Worm (Caenorhabditis elegans): ENCODE measurements around the gene vamp-7.
A peak's percentile ranks its signal among the peaks of the same experiment; 100 is the strongest.

vamp-7 gene

DNA sequence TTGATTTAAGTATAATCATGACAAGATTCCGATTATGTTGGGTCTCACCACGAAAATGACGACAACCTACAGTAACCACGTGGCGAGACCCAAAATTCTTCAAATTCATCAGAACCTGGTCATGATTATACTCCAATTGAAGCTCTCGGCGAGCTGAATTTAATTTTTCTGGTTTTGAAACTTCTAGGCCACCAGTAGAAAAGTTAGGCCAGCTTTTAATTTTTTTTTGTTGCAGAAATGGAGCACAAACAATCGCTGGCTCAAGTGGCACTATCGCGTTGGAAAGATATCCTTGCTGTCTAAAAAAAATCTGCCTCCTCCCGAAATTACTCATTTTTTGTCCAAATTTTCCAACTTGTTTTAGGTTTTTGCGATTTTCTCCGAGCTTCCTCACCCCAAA lies 1.3 kb upstream of the vamp-7 start:
- no peak for TF ChIP-seq tra-1 (GFP tag; IDR thresholded peaks at IDR 0.05)
- TF ChIP-seq aha-1 (tag): peak; percentile 91

DNA sequence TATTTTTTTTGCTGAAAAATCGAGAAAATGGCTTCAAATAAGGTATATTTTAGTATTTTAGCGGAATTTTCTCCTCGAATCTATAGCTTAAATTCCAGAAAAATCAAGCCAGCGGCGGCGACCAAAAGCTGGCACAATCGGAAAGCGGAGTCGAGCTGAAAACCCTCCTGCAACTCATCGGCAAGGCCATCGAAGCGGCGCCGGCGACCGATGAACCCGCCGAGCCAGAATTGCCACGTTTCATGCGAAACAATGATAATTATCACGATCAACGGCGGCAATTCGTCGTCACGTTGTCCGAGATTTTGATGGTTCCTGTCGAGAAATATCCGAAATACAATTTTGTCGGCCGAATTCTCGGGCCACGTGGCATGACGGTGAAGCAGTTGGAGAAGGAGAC lies 2.6 kb downstream of the vamp-7 start, which contains the start of gene Y69A2AR.32:
Y69A2AR.32 (plus strand) TSS at position 28 of the 400 bp plus-strand sequence.
- peak; percentile 26; the same call in 1 of the 2 replicates for TF ChIP-seq egl-43 (GFP tag; IDR thresholded peaks at IDR 0.05)
- peak; percentile 78 for TF ChIP-seq set-16 (GFP tag; IDR thresholded peaks at IDR 0.05)
- no peak for TF ChIP-seq mdt-29 (GFP tag; IDR thresholded peaks at IDR 0.05)
- TF ChIP-seq dmd-6 (GFP tag; IDR thresholded peaks at IDR 0.05): no peak
- TF ChIP-seq Y105C5A.15 (GFP tag; IDR thresholded peaks at IDR 0.05): no peak
- no peak for TF ChIP-seq lsy-2 (tag; optimal IDR thresholded peaks at IDR 0.05)
- no peak for TF ChIP-seq nhr-28 (tag; optimal IDR thresholded peaks at IDR 0.05)

DNA sequence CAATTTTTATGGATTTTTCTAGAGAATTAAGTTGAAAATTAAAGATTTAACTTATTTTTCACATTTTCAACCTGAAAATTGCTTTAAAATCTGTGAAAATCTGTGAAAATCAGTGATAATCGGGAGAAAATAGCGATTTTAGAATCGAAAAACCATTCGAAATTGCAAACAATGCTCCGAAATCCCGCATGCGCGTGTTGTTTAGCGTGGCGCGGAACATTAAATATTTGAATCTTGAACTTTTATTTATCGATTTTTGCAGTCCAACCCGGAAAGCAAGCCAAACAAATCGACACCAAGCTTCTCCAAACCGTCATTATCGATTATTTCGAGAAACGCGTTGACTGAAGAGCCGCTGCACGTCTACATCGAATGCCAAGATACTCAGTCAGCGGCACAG lies 3.1 kb downstream of the vamp-7 start:
- TF ChIP-seq ceh-28 (tag; optimal IDR thresholded peaks at IDR 0.05): peak; percentile 29
- TF ChIP-seq Y48G9A.11 (GFP tag; IDR thresholded peaks at IDR 0.05): peak; percentile 94
- TF ChIP-seq T20F7.1 (GFP tag; optimal IDR thresholded peaks at IDR 0.05): peak; percentile 45
- TF ChIP-seq spr-1 (tag; optimal IDR thresholded peaks at IDR 0.05): no peak

ce11 chrIV:2613011-2613503 lies 5.2 kb downstream of the vamp-7 start, which contains the start of gene Y69A2AR.28:
TSS of gene Y69A2AR.28 (minus strand) at chrIV:2613061.
- TF ChIP-seq hmg-1.1 (GFP tag; IDR thresholded peaks at IDR 0.05) (no peak), spr-1 (tag; optimal IDR thresholded peaks at IDR 0.05) (no peak), Y75B8A.6 (GFP tag; IDR thresholded peaks at IDR 0.05) (no peak), pha-4 (GFP tag; IDR thresholded peaks at IDR 0.05) (no peak), pha-4 (tag; optimal IDR thresholded peaks at IDR 0.05) (no peak), daf-12 (tag; optimal IDR thresholded peaks at IDR 0.05) (no peak), rbr-2 (tag; optimal IDR thresholded peaks at IDR 0.05) (no peak), nhr-76 (tag; optimal IDR thresholded peaks at IDR 0.05) (no peak), fkh-10 (GFP tag; optimal IDR thresholded peaks at IDR 0.05) (no peak), dpl-1 (GFP tag; optimal IDR thresholded peaks at IDR 0.05) (peak; percentile 32), tag-97 (GFP tag; IDR thresholded peaks at IDR 0.05) (no peak), lin-38 (GFP tag; IDR thresholded peaks at IDR 0.05) (peak; percentile 55), lsy-2 (tag; optimal IDR thresholded peaks at IDR 0.05) (no peak), jun-1 (tag; optimal IDR thresholded peaks at IDR 0.05) (no peak), nhr-28 (tag; optimal IDR thresholded peaks at IDR 0.05) (no peak), hlh-30 (tag; optimal IDR thresholded peaks at IDR 0.05; ENCODE audit: insufficient read depth) (no peak), sdz-12 (GFP tag; optimal IDR thresholded peaks at IDR 0.05) (no peak), lin-13 (GFP tag; optimal IDR thresholded peaks at IDR 0.05) (no peak), mes-2 (tag; optimal IDR thresholded peaks at IDR 0.05; ENCODE audit: poor library complexity, severe bottlenecking) (peak; percentile 12), Y105C5A.15 (GFP tag; IDR thresholded peaks at IDR 0.05) (no peak), F10B5.3 (tag; optimal IDR thresholded peaks at IDR 0.05) (no peak), egl-43 (GFP tag; IDR thresholded peaks at IDR 0.05) (no peak), aha-1 (tag) (peak; percentile 5), ces-1 (GFP tag; optimal IDR thresholded peaks at IDR 0.05) (no peak), mxl-3 (GFP tag; optimal IDR thresholded peaks at IDR 0.05) (no peak)

DNA sequence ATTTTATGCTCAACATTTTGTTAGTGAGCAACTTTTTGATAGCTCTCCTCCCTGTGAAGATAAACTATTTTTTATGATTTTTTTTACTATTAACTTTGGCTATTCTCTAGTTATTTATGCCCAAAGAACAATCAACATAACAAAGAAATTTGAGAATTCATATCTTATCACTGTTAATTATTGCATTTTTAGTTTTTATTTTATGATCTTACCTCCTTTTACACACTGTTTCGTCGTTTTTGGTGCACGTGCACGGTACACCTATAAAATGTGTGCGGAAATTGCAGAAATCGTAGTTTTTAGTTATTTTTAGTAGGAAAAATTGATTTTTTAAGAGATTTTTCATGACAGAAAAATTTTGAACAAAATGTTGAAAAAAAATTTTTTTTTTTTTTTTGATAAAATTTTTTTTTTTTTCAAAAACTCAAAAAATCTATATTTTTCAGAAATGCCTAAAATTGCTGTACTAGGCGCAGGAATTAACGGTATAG lies 5.9 kb downstream of the vamp-7 start, which contains the start of gene daao-1:
daao-1 (plus strand) TSS at position 441 of the 491 bp plus-strand sequence.
- no peak for TF ChIP-seq dpl-1 (GFP tag; optimal IDR thresholded peaks at IDR 0.05)
- no peak for TF ChIP-seq daf-16 (GFP tag; optimal IDR thresholded peaks at IDR 0.05)
- peak; percentile 38 for TF ChIP-seq daf-16 (tag; optimal IDR thresholded peaks at IDR 0.05)
- TF ChIP-seq dve-1 (tag; optimal IDR thresholded peaks at IDR 0.05; ENCODE audit: insufficient read depth): peak; percentile 49
- no peak for TF ChIP-seq sdz-12 (GFP tag; optimal IDR thresholded peaks at IDR 0.05)
- TF ChIP-seq php-3 (GFP tag; IDR thresholded peaks at IDR 0.05): peak; percentile 74
- TF ChIP-seq nhr-48 (tag; optimal IDR thresholded peaks at IDR 0.05): peak; percentile 6
- peak; percentile 40 for TF ChIP-seq nhr-28 (tag; optimal IDR thresholded peaks at IDR 0.05)

Measured in whole organism, L4 larva.